Worm (Caenorhabditis elegans) whole organism, L3 larva: ENCODE results near the gene F46F5.5.
"Not testable (repeated sequence)": the region's sequence is repeated elsewhere in the genome, so short reads cannot be mapped to it uniquely, and the experiment has no call there.

Experiments used
- ZK546.5 ChIP-seq: sonication (generic microtip); optimal IDR thresholded peaks from 2 replicates; lab custom pipeline; 2017; ENCODE audit warnings: missing biosample characterization, missing genetic modification characterization
- aly-2 ChIP-seq: fragments of 150-350 bp; optimal IDR thresholded peaks from 2 replicates; lab custom pipeline; 2014; ENCODE audit warnings: missing biosample characterization, missing genetic modification characterization
- ama-1 ChIP-seq: fragments of 150-350 bp; optimal IDR thresholded peaks from 2 replicates; lab custom pipeline; 2018
- ceh-16 ChIP-seq: sonication (generic microtip); optimal IDR thresholded peaks from 2 replicates; lab custom pipeline; 2017; ENCODE audit warnings: missing biosample characterization, missing genetic modification characterization
- ceh-82 ChIP-seq: fragments of 150-350 bp; optimal IDR thresholded peaks from 2 replicates; lab custom pipeline; 2014; ENCODE audit warnings: missing biosample characterization, missing genetic modification characterization
- ceh-9 ChIP-seq: sonication (generic microtip); optimal IDR thresholded peaks from 2 replicates; lab custom pipeline; 2018; ENCODE audit warnings: missing biosample characterization, missing genetic modification characterization
- daf-12 ChIP-seq: fragments of 150-350 bp; optimal IDR thresholded peaks from 2 replicates; lab custom pipeline; 2014; ENCODE audit warnings: missing biosample characterization, missing genetic modification reagents, missing genetic modification characterization
- egl-27 ChIP-seq: sonication (generic microtip); optimal IDR thresholded peaks from 4 replicates; lab custom pipeline; 2017; ENCODE audit warnings: missing biosample characterization, missing genetic modification reagents, missing genetic modification characterization
- egl-5 ChIP-seq: fragments of 150-350 bp; optimal IDR thresholded peaks from 2 replicates; lab custom pipeline; 2017; ENCODE audit warnings: missing biosample characterization, missing genetic modification reagents, missing genetic modification characterization, inconsistent platforms
- elt-1 ChIP-seq: fragments of 150-350 bp; optimal IDR thresholded peaks from 2 replicates; lab custom pipeline; 2014; ENCODE audit warnings: missing biosample characterization, missing genetic modification characterization
- elt-3 ChIP-seq, 3 experiments: fragments of 150-350 bp in 1 of 3; sonication (generic microtip) in 2 of 3; optimal IDR thresholded peaks; 2 replicates in 2 of 3; 4 replicates in 1 of 3; lab custom pipeline; 2014 to 2017; ENCODE audit warnings: missing biosample characterization in 3 of 3, missing genetic modification characterization in 3 of 3
- fkh-10 ChIP-seq: sonication (generic microtip); optimal IDR thresholded peaks from 2 replicates; lab custom pipeline; 2017; ENCODE audit warnings: missing biosample characterization, missing genetic modification reagents, missing genetic modification characterization
- fkh-2 ChIP-seq: fragments of 150-350 bp; optimal IDR thresholded peaks from 2 replicates; lab custom pipeline; 2014; ENCODE audit warnings: missing biosample characterization, missing genetic modification reagents, missing genetic modification characterization
- jun-1 ChIP-seq: fragments of 150-350 bp; optimal IDR thresholded peaks from 2 replicates; lab custom pipeline; 2014; ENCODE audit warnings: missing biosample characterization, missing genetic modification reagents, missing genetic modification characterization
- lin-15B ChIP-seq: fragments of 150-350 bp; optimal IDR thresholded peaks from 2 replicates; lab custom pipeline; 2014; ENCODE audit warnings: missing biosample characterization, missing genetic modification characterization
- lin-39 ChIP-seq: fragments of 150-350 bp; optimal IDR thresholded peaks from 2 replicates; lab custom pipeline; 2018; ENCODE audit warnings: missing biosample characterization, missing genetic modification reagents, missing genetic modification characterization
- lsy-12 ChIP-seq: sonication (generic microtip); optimal IDR thresholded peaks from 2 replicates; lab custom pipeline; 2016; ENCODE audit warnings: mild to moderate bottlenecking, missing genetic modification characterization, missing compliant biosample characterization
- mdl-1 ChIP-seq: fragments of 150-350 bp; optimal IDR thresholded peaks from 2 replicates; lab custom pipeline; 2014; ENCODE audit warnings: missing biosample characterization, missing genetic modification characterization
- mml-1 ChIP-seq: fragments of 150-350 bp; sonication (generic microtip); optimal IDR thresholded peaks from 3 replicates; lab custom pipeline; 2014; ENCODE audit warnings: missing biosample characterization, missing genetic modification characterization
- nfya-1 ChIP-seq: sonication (generic microtip); optimal IDR thresholded peaks from 2 replicates; lab custom pipeline; 2017; ENCODE audit warnings: missing genetic modification characterization, mild to moderate bottlenecking, missing compliant biosample characterization, antibody characterized with exemption, moderate library complexity; ENCODE audit not compliant: insufficient read depth
- nhr-11 ChIP-seq: fragments of 150-350 bp; optimal IDR thresholded peaks from 2 replicates; lab custom pipeline; 2014; ENCODE audit warnings: missing biosample characterization, missing genetic modification characterization
- nhr-12 ChIP-seq: fragments of 150-350 bp; optimal IDR thresholded peaks from 2 replicates; lab custom pipeline; 2014; ENCODE audit warnings: missing biosample characterization, missing genetic modification characterization
- nhr-23 ChIP-seq: fragments of 150-350 bp; optimal IDR thresholded peaks from 2 replicates; lab custom pipeline; 2014; ENCODE audit warnings: missing biosample characterization, missing genetic modification reagents, missing genetic modification characterization
- nhr-237 ChIP-seq: fragments of 150-350 bp; optimal IDR thresholded peaks from 2 replicates; lab custom pipeline; 2014; ENCODE audit warnings: missing biosample characterization, missing genetic modification characterization
- nhr-77 ChIP-seq: fragments of 150-350 bp; optimal IDR thresholded peaks from 2 replicates; lab custom pipeline; 2014; ENCODE audit warnings: missing biosample characterization, missing genetic modification characterization
- pha-4 ChIP-seq: fragments of 150-350 bp; optimal IDR thresholded peaks from 2 replicates; lab custom pipeline; 2014; ENCODE audit warnings: missing biosample characterization, missing genetic modification reagents, missing genetic modification characterization
- pqm-1 ChIP-seq: fragments of 150-350 bp; optimal IDR thresholded peaks from 2 replicates; lab custom pipeline; 2017; ENCODE audit warnings: missing biosample characterization, missing genetic modification characterization, inconsistent platforms
- sea-2 ChIP-seq: fragments of 150-350 bp; sonication (generic microtip); optimal IDR thresholded peaks from 4 replicates; lab custom pipeline; 2014; ENCODE audit warnings: missing biosample characterization, missing genetic modification reagents, missing genetic modification characterization
- skn-1 ChIP-seq: fragments of 150-350 bp; optimal IDR thresholded peaks from 2 replicates; lab custom pipeline; 2014; ENCODE audit warnings: missing biosample characterization, missing genetic modification characterization
- snpc-4 ChIP-seq: fragments of 150-350 bp; optimal IDR thresholded peaks from 2 replicates; lab custom pipeline; 2014; ENCODE audit warnings: missing biosample characterization, missing genetic modification characterization
- tbx-2 ChIP-seq: sonication (generic microtip); optimal IDR thresholded peaks from 2 replicates; lab custom pipeline; 2016; ENCODE audit warnings: mild to moderate bottlenecking, missing genetic modification characterization, missing compliant biosample characterization
- unc-62 ChIP-seq: fragments of 150-350 bp; sonication (generic microtip); optimal IDR thresholded peaks from 4 replicates; lab custom pipeline; 2014; ENCODE audit warnings: missing biosample characterization, missing genetic modification reagents, missing genetic modification characterization
- ztf-4 ChIP-seq: fragments of 150-350 bp; optimal IDR thresholded peaks from 2 replicates; lab custom pipeline; 2014; ENCODE audit warnings: missing biosample characterization, missing genetic modification characterization

The F46F5.5 gene

ce11 chrII:843971-844370, 31.2 kb upstream of the F46F5.5 start, which contains the start of gene F28A10.4:
F28A10.4 (plus strand) TSS chrII:844271.
- TF ChIP-seq sea-2 (GFP tag; lab: Kevin White, UChicago) = no peak

- TF ChIP-seq ztf-4 (tag; lab: Kevin White, UChicago) = no peak
- no peak for TF ChIP-seq ZK546.5 (tag; lab: Kevin White, UChicago)
- TF ChIP-seq daf-12 = no peak
- no peak for TF ChIP-seq ceh-82 (tag; lab: Kevin White, UChicago)
- no peak for TF ChIP-seq nhr-11
- no peak for TF ChIP-seq nhr-237 (tag; lab: Kevin White, UChicago)
- TF ChIP-seq nhr-12 (tag; lab: Kevin White, UChicago) = no peak
- TF ChIP-seq elt-3 (tag; optimal IDR thresholded peaks at IDR 0.05; lab: Kevin White, UChicago) = no peak
These were observed 27.3 kb upstream of the F46F5.5 start, which contains the start of gene clc-33 for ce11 chrII:840131-840530. clc-33 (plus strand) TSS chrII:840431.

- TF ChIP-seq skn-1 = no peak
- TF ChIP-seq egl-27 = no peak
- no peak for TF ChIP-seq elt-3 (tag; optimal IDR thresholded peaks at IDR 0.05; lab: Kevin White, UChicago)
- TF ChIP-seq aly-2 (tag; lab: Kevin White, UChicago) = no peak
- TF ChIP-seq fkh-10 (GFP tag; lab: Kevin White, UChicago) = no peak
- no peak for TF ChIP-seq ceh-16 (tag; lab: Kevin White, UChicago)
- no peak for TF ChIP-seq mdl-1 (tag; lab: Kevin White, UChicago)
- TF ChIP-seq tbx-2 = no peak
- TF ChIP-seq egl-5 = no peak
- TF ChIP-seq lin-15B (tag; lab: Kevin White, UChicago) = no peak
These were observed 25.6 kb upstream of the F46F5.5 start, which contains the start of gene F28A10.8 for ce11 chrII:838414-838813. F28A10.8 (minus strand) TSS chrII:838514.

ce11 chrII:825521-825920, 12.7 kb upstream of the F46F5.5 start, which contains the start of gene F28A10.1:
F28A10.1 (plus strand) TSS chrII:825821.
- TF ChIP-seq fkh-2 (tag; lab: Kevin White, UChicago) (no peak), nhr-77 (tag; lab: Kevin White, UChicago) (no peak)

- no peak for TF ChIP-seq nhr-23 (tag; lab: Kevin White, UChicago)
- no peak for TF ChIP-seq nfya-1
- TF ChIP-seq skn-1 = no peak
- no peak for TF ChIP-seq jun-1
- TF ChIP-seq nhr-77 (tag; lab: Kevin White, UChicago) = no peak
- TF ChIP-seq lin-39 (tag; lab: Kevin White, UChicago) = no peak
- no peak for TF ChIP-seq ceh-16 (tag; lab: Kevin White, UChicago)
- no peak for TF ChIP-seq nhr-11
- TF ChIP-seq unc-62 (GFP tag; lab: Kevin White, UChicago) = no peak
- no peak for TF ChIP-seq nhr-12 (tag; lab: Kevin White, UChicago)
These were observed 10.7 kb upstream of the F46F5.5 start, which contains the start of gene F46F5.10 for ce11 chrII:823529-823928. F46F5.10 (plus strand) TSS chrII:823829.

- TF ChIP-seq egl-27; nhr-237 (tag; lab: Kevin White, UChicago); pqm-1 (tag; lab: Kevin White, UChicago): not testable (repeated sequence)
These were observed 9.9 kb upstream of the F46F5.5 start, which contains the start of gene msrp-4 for ce11 chrII:822730-823129. msrp-4 (minus strand) TSS chrII:822830.

- TF ChIP-seq mdl-1 (tag; lab: Kevin White, UChicago) (no peak), ceh-9 (tag; lab: Kevin White, UChicago) (no peak), nhr-23 (tag; lab: Kevin White, UChicago) (no peak), elt-1 (tag; lab: Kevin White, UChicago) (no peak), ama-1 (lab: Kevin White, UChicago) (no peak), fkh-10 (GFP tag; lab: Kevin White, UChicago) (no peak), lin-39 (tag; lab: Kevin White, UChicago) (no peak), pha-4 (tag; lab: Kevin White, UChicago) (no peak), ceh-16 (tag; lab: Kevin White, UChicago) (no peak), nhr-11 (no peak), egl-5 (no peak), mml-1 (tag; lab: Kevin White, UChicago) (no peak), aly-2 (tag; lab: Kevin White, UChicago) (no peak), ZK546.5 (tag; lab: Kevin White, UChicago) (no peak), lsy-12 (tag; lab: Kevin White, UChicago) (no peak), snpc-4 (tag; lab: Kevin White, UChicago) (no peak)
These were observed 8.7 kb upstream of the F46F5.5 start, which contains the start of gene F46F5.8 for ce11 chrII:821514-821913. F46F5.8 (minus strand) TSS chrII:821614.
